Worm (Caenorhabditis elegans): ENCODE measurements around the gene hda-1.

hda-1 gene

DNA sequence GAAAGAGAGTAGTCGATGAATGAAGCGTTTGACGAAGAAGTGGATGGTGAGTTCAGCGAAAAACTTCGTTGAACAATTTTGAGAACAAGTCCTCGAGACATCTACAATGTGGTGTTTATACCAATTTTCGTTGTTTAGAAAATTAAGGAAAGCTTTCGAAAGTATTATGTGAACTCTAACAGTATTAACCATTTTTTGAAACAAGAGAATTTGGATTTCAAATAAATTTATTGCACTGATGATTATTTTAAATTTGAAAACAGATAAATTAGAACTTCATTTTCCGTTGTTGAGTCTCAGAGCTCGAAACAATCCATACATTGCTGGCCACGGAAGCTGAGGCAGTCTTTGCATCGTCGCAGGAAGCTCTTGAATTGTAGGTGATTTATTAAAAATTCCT is 2.7 kb upstream of the hda-1 start, which contains the start of gene C53A5.16:
C53A5.16 (minus strand) TSS at position 101 of the 400 bp plus-strand sequence.
- no peak for TF ChIP-seq Y53F4B.3 (GFP tag; IDR thresholded peaks at IDR 0.05)
- no peak for TF ChIP-seq nhr-27 (tag; optimal IDR thresholded peaks at IDR 0.05)
- TF ChIP-seq ZK185.1 (tag; optimal IDR thresholded peaks at IDR 0.05; ENCODE audit: poor library complexity, severe bottlenecking) = no peak
- TF ChIP-seq Y95B8A.8 (GFP tag; IDR thresholded peaks at IDR 0.05) = no peak
- no peak for TF ChIP-seq snpc-1.3 (tag; optimal IDR thresholded peaks at IDR 0.05; ENCODE audit: insufficient read depth)
- TF ChIP-seq chd-7 (tag; optimal IDR thresholded peaks at IDR 0.05) = no peak
- no peak for TF ChIP-seq nhr-120 (GFP tag; IDR thresholded peaks at IDR 0.05)
- no peak for TF ChIP-seq repo-1 (tag; optimal IDR thresholded peaks at IDR 0.05)
- no peak for TF ChIP-seq ztf-3 (GFP tag; optimal IDR thresholded peaks at IDR 0.05)
- no peak for TF ChIP-seq mel-28 (tag; optimal IDR thresholded peaks at IDR 0.05; ENCODE audit: borderline replicate concordance)
- TF ChIP-seq K11D2.4 (GFP tag; IDR thresholded peaks at IDR 0.05) = no peak
- no peak for TF ChIP-seq cebp-2 (GFP tag; IDR thresholded peaks at IDR 0.05)
- no peak for TF ChIP-seq ztf-28 (GFP tag; IDR thresholded peaks at IDR 0.05)
- no peak for TF ChIP-seq D2030.7 (GFP tag; IDR thresholded peaks at IDR 0.05)
- TF ChIP-seq efl-1 (GFP tag; optimal IDR thresholded peaks at IDR 0.05) = no peak
- no peak for TF ChIP-seq dox-1 (GFP tag; IDR thresholded peaks at IDR 0.05)
- TF ChIP-seq snpc-3.4 (tag; optimal IDR thresholded peaks at IDR 0.05) = no peak
- no peak for TF ChIP-seq F33H1.4 (GFP tag; IDR thresholded peaks at IDR 0.05)
- TF ChIP-seq Y67H2A.10 (GFP tag; conservative IDR thresholded peaks at IDR 0.05) = no peak
- no peak for TF ChIP-seq aptf-3 (GFP tag; IDR thresholded peaks at IDR 0.05)

DNA sequence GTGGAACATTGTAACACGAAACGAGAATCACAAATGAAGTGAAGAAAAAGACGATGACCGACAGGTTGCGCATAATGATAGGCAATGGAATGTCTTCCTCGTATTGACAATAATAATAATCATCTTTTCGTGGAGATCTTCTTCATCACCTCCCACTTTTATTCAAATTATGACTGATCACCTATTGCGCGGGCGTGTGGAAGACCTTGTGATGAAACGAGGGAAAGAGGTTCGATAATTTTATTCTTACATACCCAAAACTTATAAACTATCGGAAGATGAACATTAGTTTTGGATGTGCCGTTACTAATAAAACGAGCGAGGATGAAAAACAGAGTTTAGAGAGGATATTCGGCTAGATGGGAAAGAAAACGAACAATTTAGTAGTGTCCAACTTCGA is 2.1 kb upstream of the hda-1 start, which contains the start of gene C53A5.2:
C53A5.2 (minus strand) TSS at position 101 of the 400 bp plus-strand sequence.
- no peak for TF ChIP-seq ztf-22 (GFP tag; optimal IDR thresholded peaks at IDR 0.05)
- TF ChIP-seq Y56A3A.18 (GFP tag; IDR thresholded peaks at IDR 0.05) = 0 out of 2 replicates have a peak, but pooled peaks have one; percentile 33

DNA sequence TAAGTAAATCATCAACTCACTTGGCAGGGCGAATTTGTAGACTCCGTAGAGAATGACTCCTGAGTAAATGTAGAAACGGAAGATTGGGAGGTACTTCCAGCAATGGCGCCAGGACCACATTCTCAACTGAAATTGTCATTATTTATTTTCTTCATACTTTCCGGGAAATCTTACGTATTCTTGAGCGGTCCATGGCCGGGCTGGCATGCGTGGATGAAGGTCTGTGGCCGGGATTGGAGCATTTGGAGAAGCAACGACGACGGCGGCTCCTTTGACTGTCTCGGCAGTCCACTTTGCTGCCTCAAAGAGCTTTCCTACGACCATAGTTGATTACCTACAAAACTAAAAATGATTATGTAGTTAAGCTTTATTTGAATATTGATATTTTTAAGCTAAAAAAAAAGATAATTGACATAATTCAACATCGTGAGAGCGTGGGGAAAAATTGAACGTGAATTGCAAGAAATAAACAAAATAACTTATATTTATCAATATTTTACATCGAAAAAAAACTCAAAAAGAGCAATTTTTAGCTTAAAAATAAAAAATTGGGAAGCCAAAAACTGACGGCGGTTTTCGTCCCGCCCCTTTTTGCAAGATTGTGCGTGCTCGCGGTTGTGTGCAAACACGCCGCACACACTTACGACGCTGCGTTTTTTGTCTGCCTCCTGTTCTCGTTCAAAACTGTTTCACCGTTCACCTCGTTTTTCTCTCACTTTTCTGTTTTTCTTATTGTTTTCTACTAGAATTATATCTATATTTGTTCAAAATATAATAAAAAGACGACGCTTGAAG is 1.2 kb upstream of the hda-1 start, which contains the start of gene ril-1:
ril-1 (minus strand) TSS at position 342 of the 795 bp plus-strand sequence.
- TF ChIP-seq lin-35 (GFP tag; optimal IDR thresholded peaks at IDR 0.05) = peak in 1 of 3 experiments; percentile 38
- no peak for TF ChIP-seq pha-4 (tag; optimal IDR thresholded peaks at IDR 0.05)
- TF ChIP-seq cebp-1 (GFP tag; IDR thresholded peaks at IDR 0.05) = no peak
- peak; percentile 13 for TF ChIP-seq cebp-1 (tag; optimal IDR thresholded peaks at IDR 0.05)
- TF ChIP-seq D2030.7 (GFP tag; IDR thresholded peaks at IDR 0.05) = peak; percentile 27; the same call in 1 of the 2 replicates
- no peak for TF ChIP-seq Y53G8AR.9 (GFP tag; conservative IDR thresholded peaks at IDR 0.05)
- TF ChIP-seq lir-1 (GFP tag; conservative IDR thresholded peaks at IDR 0.05) = no peak
- peak; percentile 81 for TF ChIP-seq attf-5 (GFP tag; optimal IDR thresholded peaks at IDR 0.05)
- TF ChIP-seq Y56A3A.18 (GFP tag; IDR thresholded peaks at IDR 0.05) = no peak
- TF ChIP-seq hlh-12 (tag; optimal IDR thresholded peaks at IDR 0.05) = no peak
- TF ChIP-seq F37B4.10 (GFP tag; IDR thresholded peaks at IDR 0.05) = no peak
- no peak for TF ChIP-seq madf-8 (GFP tag; conservative IDR thresholded peaks at IDR 0.05)
- TF ChIP-seq hlh-26 (GFP tag; conservative IDR thresholded peaks at IDR 0.05) = no peak
- TF ChIP-seq tbx-9 (tag; optimal IDR thresholded peaks at IDR 0.05; ENCODE audit: borderline replicate concordance) = no peak
- no peak for TF ChIP-seq chd-7 (tag; optimal IDR thresholded peaks at IDR 0.05)
- no peak for TF ChIP-seq rec-8 (tag; optimal IDR thresholded peaks at IDR 0.05)
- no peak for TF ChIP-seq bed-1 (GFP tag; IDR thresholded peaks at IDR 0.05)
- no peak for TF ChIP-seq dpl-1 (GFP tag; optimal IDR thresholded peaks at IDR 0.05)
- no peak for TF ChIP-seq egrh-3 (GFP tag; IDR thresholded peaks at IDR 0.05)
- TF ChIP-seq snpc-3.4 (tag; optimal IDR thresholded peaks at IDR 0.05) = no peak
- no peak for TF ChIP-seq nfya-1 (tag; optimal IDR thresholded peaks at IDR 0.05; ENCODE audit: borderline replicate concordance, insufficient read depth)
- TF ChIP-seq ama-1 (optimal IDR thresholded peaks at IDR 0.05) = no peak
- no peak for TF ChIP-seq ama-1 (GFP tag; optimal IDR thresholded peaks at IDR 0.05)
- peak; percentile 60 for TF ChIP-seq nhr-80 (tag; optimal IDR thresholded peaks at IDR 0.05)
- no peak for TF ChIP-seq ztf-22 (GFP tag; optimal IDR thresholded peaks at IDR 0.05)
- no peak for TF ChIP-seq aptf-3 (GFP tag; IDR thresholded peaks at IDR 0.05)
- peak; percentile 57 for TF ChIP-seq ZK185.1 (tag; optimal IDR thresholded peaks at IDR 0.05; ENCODE audit: poor library complexity, severe bottlenecking)
- TF ChIP-seq athp-1 (tag; optimal IDR thresholded peaks at IDR 0.05) = no peak
- TF ChIP-seq ztf-26 (tag; optimal IDR thresholded peaks at IDR 0.05) = no peak

Measured in whole organism, young adult.